Fruit fly (Drosophila melanogaster) whole organism, prepupa: ENCODE data around the gene CG14434.

ENCODE experiments used
- CG10669 ChIP-seq: fragments of 200-800 bp; sonication (Bioruptor generic); optimal IDR thresholded peaks from 3 replicates; lab custom pipeline; 2018; ENCODE audit warnings: missing biosample characterization, mild to moderate bottlenecking, missing genetic modification characterization, moderate library complexity
- CG11294 ChIP-seq: fragments of 200-800 bp; sonication (Bioruptor generic); IDR thresholded peaks from 2 replicates; pipeline ENCODE4 v1.3.6; 2022; ENCODE audit warnings: missing biosample characterization, missing genetic modification characterization
- CG11762 ChIP-seq: fragments of 200-800 bp; sonication (Bioruptor generic); optimal IDR thresholded peaks from 3 replicates; lab custom pipeline; 2016; ENCODE audit warnings: missing biosample characterization, missing genetic modification characterization; ENCODE audit not compliant: insufficient read depth
- CG15336 ChIP-seq: fragments of 200-800 bp; sonication (Bioruptor generic); IDR thresholded peaks from 2 replicates; pipeline ENCODE4 v1.3.6; 2022; ENCODE audit warnings: missing biosample characterization, missing genetic modification characterization
- CG1621 ChIP-seq: fragments of 200-800 bp; sonication (Bioruptor generic); optimal IDR thresholded peaks from 3 replicates; lab custom pipeline; 2018; ENCODE audit warnings: missing biosample characterization, mild to moderate bottlenecking, missing genetic modification characterization
- CG31627 ChIP-seq: fragments of 200-800 bp; sonication (Bioruptor generic); optimal IDR thresholded peaks from 3 replicates; lab custom pipeline; 2016; ENCODE audit warnings: missing biosample characterization, missing genetic modification characterization
- CG32006 ChIP-seq: fragments of 200-800 bp; sonication (Bioruptor generic); optimal IDR thresholded peaks from 3 replicates; lab custom pipeline; 2017; ENCODE audit warnings: missing biosample characterization, mild to moderate bottlenecking, missing genetic modification characterization
- CG3919 ChIP-seq: fragments of 200-800 bp; sonication (Bioruptor generic); optimal IDR thresholded peaks from 3 replicates; lab custom pipeline; 2016; ENCODE audit warnings: missing biosample characterization, missing genetic modification characterization
- CG6163 ChIP-seq: fragments of 200-800 bp; sonication (Bioruptor generic); IDR thresholded peaks from 3 replicates; pipeline ENCODE4 v1.3.6; 2022; ENCODE audit warnings: missing biosample characterization, missing genetic modification characterization
- CG6276 ChIP-seq: fragments of 200-800 bp; sonication (Bioruptor generic); optimal IDR thresholded peaks from 2 replicates; lab custom pipeline; 2017; ENCODE audit warnings: missing biosample characterization, mild to moderate bottlenecking, missing genetic modification characterization
- CG6808 ChIP-seq: fragments of 200-800 bp; sonication (Bioruptor generic); optimal IDR thresholded peaks from 3 replicates; lab custom pipeline; 2017; ENCODE audit warnings: missing biosample characterization, missing genetic modification characterization, mild to moderate bottlenecking, moderate library complexity, missing genetic modification reagents
- CG6854 ChIP-seq: fragments of 200-800 bp; sonication (Bioruptor generic); optimal IDR thresholded peaks from 2 replicates; lab custom pipeline; 2017; ENCODE audit warnings: missing biosample characterization, mild to moderate bottlenecking, missing genetic modification characterization
- CG7368 ChIP-seq: fragments of 200-800 bp; sonication (Bioruptor generic); optimal IDR thresholded peaks from 3 replicates; lab custom pipeline; 2016; ENCODE audit warnings: missing biosample characterization, missing genetic modification characterization
- CG8119 ChIP-seq: fragments of 200-800 bp; sonication (Bioruptor generic); IDR thresholded peaks from 3 replicates; pipeline ENCODE4 v1.3.6; 2022; ENCODE audit warnings: missing biosample characterization, missing genetic modification characterization
- CG8319 ChIP-seq: fragments of 200-800 bp; sonication (Bioruptor generic); optimal IDR thresholded peaks from 3 replicates; lab custom pipeline; 2016; ENCODE audit warnings: missing biosample characterization, missing genetic modification characterization
- CG8632 ChIP-seq: fragments of 200-800 bp; sonication (Bioruptor generic); optimal IDR thresholded peaks from 3 replicates; lab custom pipeline; 2016; ENCODE audit warnings: missing biosample characterization, missing genetic modification characterization
- CG9139 ChIP-seq: fragments of 200-800 bp; sonication (Bioruptor generic); optimal IDR thresholded peaks from 3 replicates; lab custom pipeline; 2017; ENCODE audit warnings: missing biosample characterization, mild to moderate bottlenecking, missing genetic modification characterization
- Eip75B ChIP-seq: fragments of 200-800 bp; sonication (Bioruptor generic); optimal IDR thresholded peaks from 3 replicates; lab custom pipeline; 2016; ENCODE audit warnings: missing biosample characterization, missing genetic modification characterization
- Eip78C ChIP-seq: fragments of 200-800 bp; sonication (Bioruptor generic); peaks from one replicate; lab custom pipeline; 2016; ENCODE audit warnings: missing biosample characterization, missing genetic modification characterization
- Eip93F ChIP-seq: fragments of 200-800 bp; sonication (Bioruptor generic); optimal IDR thresholded peaks from 2 replicates; lab custom pipeline; 2016; ENCODE audit warnings: missing biosample characterization, mild to moderate bottlenecking, missing genetic modification characterization
- Ets96B ChIP-seq: fragments of 200-800 bp; optimal IDR thresholded peaks from 2 replicates; lab custom pipeline; 2019; ENCODE audit warnings: missing biosample characterization, mild to moderate bottlenecking, missing genetic modification characterization, moderate library complexity
- Gug ChIP-seq: fragments of 200-800 bp; sonication (Bioruptor generic); IDR thresholded peaks from 2 replicates; pipeline ENCODE4 v1.3.6; 2022; ENCODE audit warnings: missing biosample characterization, missing genetic modification characterization
- Hr38 ChIP-seq: sonication (Bioruptor generic); optimal IDR thresholded peaks from 2 replicates; lab custom pipeline; 2016; ENCODE audit warnings: missing biosample characterization, missing genetic modification characterization
- Hr39 ChIP-seq: fragments of 200-800 bp; sonication (Bioruptor generic); optimal IDR thresholded peaks from 2 replicates; lab custom pipeline; 2016; ENCODE audit warnings: missing biosample characterization, missing genetic modification characterization
- Hr4 ChIP-seq: fragments of 200-800 bp; sonication (Bioruptor generic); optimal IDR thresholded peaks from 3 replicates; lab custom pipeline; 2016; ENCODE audit warnings: missing biosample characterization, missing genetic modification characterization
- Lpt ChIP-seq: fragments of 200-800 bp; sonication (Bioruptor generic); optimal IDR thresholded peaks from 3 replicates; lab custom pipeline; 2016; ENCODE audit warnings: missing biosample characterization, missing genetic modification characterization
- Met ChIP-seq: fragments of 200-800 bp; sonication (Bioruptor generic); optimal IDR thresholded peaks from 3 replicates; lab custom pipeline; 2016; ENCODE audit warnings: missing biosample characterization, missing genetic modification characterization
- Sox102F ChIP-seq: fragments of 200-800 bp; sonication (Bioruptor generic); optimal IDR thresholded peaks from 2 replicates; lab custom pipeline; 2016; ENCODE audit warnings: missing biosample characterization, mild to moderate bottlenecking, missing genetic modification characterization
- Sox14 ChIP-seq: fragments of 200-800 bp; sonication (Bioruptor generic); optimal IDR thresholded peaks from 3 replicates; lab custom pipeline; 2016; ENCODE audit warnings: missing biosample characterization, missing genetic modification characterization
- Sox15 ChIP-seq: fragments of 200-800 bp; sonication (Bioruptor generic); optimal IDR thresholded peaks from 3 replicates; lab custom pipeline; 2016; ENCODE audit warnings: missing biosample characterization, missing genetic modification characterization
- acj6 ChIP-seq: fragments of 200-800 bp; sonication (Bioruptor generic); optimal IDR thresholded peaks from 3 replicates; lab custom pipeline; 2016; ENCODE audit warnings: missing biosample characterization, missing genetic modification characterization
- cyc ChIP-seq: fragments of 200-800 bp; sonication (Bioruptor generic); optimal IDR thresholded peaks from 3 replicates; lab custom pipeline; 2016; ENCODE audit warnings: missing biosample characterization, missing genetic modification characterization
- dac ChIP-seq: fragments of 200-800 bp; sonication (Bioruptor generic); optimal IDR thresholded peaks from 2 replicates; lab custom pipeline; 2017; ENCODE audit warnings: missing biosample characterization, mild to moderate bottlenecking, missing genetic modification characterization
- eg ChIP-seq: fragments of 200-800 bp; sonication (Bioruptor generic); IDR thresholded peaks from 3 replicates; pipeline ENCODE4 v1.3.6; 2022; ENCODE audit warnings: missing biosample characterization, missing genetic modification characterization
- fd59A ChIP-seq: fragments of 200-800 bp; sonication (Bioruptor generic); optimal IDR thresholded peaks from 2 replicates; lab custom pipeline; 2017; ENCODE audit warnings: missing biosample characterization, mild to moderate bottlenecking, missing genetic modification characterization, missing genetic modification reagents
- lz ChIP-seq: fragments of 200-800 bp; sonication (Bioruptor generic); optimal IDR thresholded peaks from 3 replicates; lab custom pipeline; 2016; ENCODE audit warnings: missing biosample characterization, missing genetic modification characterization
- net ChIP-seq: fragments of 200-800 bp; sonication (Bioruptor generic); optimal IDR thresholded peaks from 3 replicates; lab custom pipeline; 2016; ENCODE audit warnings: missing biosample characterization, missing genetic modification characterization
- spab ChIP-seq: fragments of 200-800 bp; sonication (Bioruptor generic); optimal IDR thresholded peaks from 2 replicates; lab custom pipeline; 2017; ENCODE audit warnings: missing biosample characterization, mild to moderate bottlenecking, missing genetic modification characterization, missing genetic modification reagents
- svp ChIP-seq: fragments of 200-800 bp; sonication (Bioruptor generic); peaks from one replicate; lab custom pipeline; 2016; ENCODE audit warnings: missing biosample characterization, missing genetic modification characterization
- vri ChIP-seq: fragments of 200-800 bp; sonication (Bioruptor generic); optimal IDR thresholded peaks from 3 replicates; lab custom pipeline; 2016; ENCODE audit warnings: missing biosample characterization, mild to moderate bottlenecking, missing genetic modification characterization

Gene CG14434

DNA sequence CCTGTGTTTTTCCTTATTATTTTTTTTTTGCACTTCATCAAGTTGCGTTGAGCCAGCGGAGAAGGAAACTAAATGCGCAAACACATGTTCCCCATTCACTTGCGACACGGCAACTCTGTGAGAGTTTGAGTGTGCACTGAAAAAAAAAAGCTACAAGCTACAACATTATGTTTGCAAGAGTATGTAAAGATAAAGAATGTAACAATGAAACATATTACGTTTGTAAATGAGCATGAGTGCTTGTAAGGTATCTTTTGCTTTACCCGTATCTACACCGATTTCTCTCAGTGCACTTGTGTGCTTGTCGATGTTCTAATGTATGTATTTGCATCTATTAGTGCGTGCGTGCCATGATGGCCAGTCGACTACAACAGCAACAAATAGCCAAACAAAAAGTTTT lies 45.3 kb upstream of the CG14434 start (continued):
- TF ChIP-seq CG10669 (GFP tag; lab: Kevin White, UChicago) (no peak), Ets96B (tag; lab: Kevin White, UChicago) (no peak), CG8632 (GFP tag; lab: Kevin White, UChicago) (no peak), CG1621 (no peak), CG9139 (GFP tag; lab: Kevin White, UChicago) (no peak), Gug (GFP tag; lab: Robert Waterston, UW) (peak; percentile 39; the same call in 1 of the 2 replicates), CG11762 (GFP tag; lab: Kevin White, UChicago) (no peak), Met (GFP tag; lab: Kevin White, UChicago) (no peak), CG11294 (peak; percentile 35; the same call in 1 of the 2 replicates), fd59A (GFP tag; lab: Kevin White, UChicago) (no peak), lz (GFP tag; lab: Kevin White, UChicago) (no peak), Eip75B (GFP tag; lab: Kevin White, UChicago) (no peak), net (GFP tag; lab: Kevin White, UChicago) (no peak), acj6 (GFP tag; lab: Kevin White, UChicago) (no peak), cyc (GFP tag; lab: Kevin White, UChicago) (no peak), Lpt (GFP tag; lab: Kevin White, UChicago) (peak; percentile 8), CG8319 (GFP tag; lab: Kevin White, UChicago) (no peak)

dm6 chrX:6909135-6909534 lies 42.1 kb upstream of the CG14434 start:
- TF ChIP-seq vri (no peak), CG7368 (GFP tag; lab: Kevin White, UChicago) (no peak), Sox102F (GFP tag; lab: Kevin White, UChicago) (no peak), spab (GFP tag; lab: Kevin White, UChicago) (no peak), svp (GFP tag; lab: Kevin White, UChicago) (no peak), CG6854 (GFP tag; lab: Kevin White, UChicago) (no peak), Hr4 (GFP tag; lab: Kevin White, UChicago) (peak; percentile 19), CG32006 (GFP tag; lab: Kevin White, UChicago) (peak; percentile 12), Eip93F (GFP tag; lab: Kevin White, UChicago) (no peak), CG8119 (GFP tag; lab: Robert Waterston, UW) (peak; percentile 81), eg (GFP tag; lab: Robert Waterston, UW) (peak; percentile 77), CG6808 (GFP tag; lab: Kevin White, UChicago) (no peak), Eip78C (peak; percentile 17), Lpt (GFP tag; lab: Kevin White, UChicago) (peak; percentile 39), Sox15 (GFP tag; lab: Kevin White, UChicago) (no peak), CG15336 (GFP tag; lab: Robert Waterston, UW) (peak; percentile 62), Hr39 (no peak), CG6276 (GFP tag; lab: Kevin White, UChicago) (peak; percentile 57), CG6163 (peak; percentile 42; the same call in 1 of the 3 replicates)
- TF ChIP-seq, all 60 proteins: peak for 9

DNA sequence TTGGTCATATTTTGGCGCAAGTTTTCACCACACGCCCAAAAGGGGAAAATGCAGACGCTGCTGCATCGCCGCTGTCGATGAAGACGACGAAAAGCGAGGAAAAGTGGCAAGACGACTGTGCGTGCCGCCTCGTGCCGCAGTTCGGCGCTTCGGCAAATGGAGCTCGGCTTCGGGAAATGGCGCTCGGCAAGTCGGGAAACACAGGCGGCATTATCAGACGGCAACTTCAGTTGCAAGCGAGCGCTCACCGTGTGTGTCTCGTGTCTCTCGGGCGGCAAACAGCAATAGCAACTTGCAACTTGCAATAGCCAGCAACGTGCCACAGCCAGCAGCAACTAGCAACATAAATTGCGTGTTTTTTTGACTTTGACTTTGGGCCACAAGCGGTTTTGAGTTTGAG lies 41.1 kb upstream of the CG14434 start, which contains the start of gene CG14431:
Gene CG14431 (plus strand): TSS at position 200 of the 400 bp plus-strand sequence.
- TF ChIP-seq Hr38 = no peak
- 0 out of 3 replicates have a peak, but pooled peaks have one; percentile 40 for TF ChIP-seq CG8119 (GFP tag; lab: Robert Waterston, UW)
- TF ChIP-seq net (GFP tag; lab: Kevin White, UChicago) = peak; percentile 6
- TF ChIP-seq CG6276 (GFP tag; lab: Kevin White, UChicago) = peak; percentile 48
- no peak for TF ChIP-seq Sox14 (GFP tag; lab: Kevin White, UChicago)
- TF ChIP-seq Lpt (GFP tag; lab: Kevin White, UChicago) = peak; percentile 9
- no peak for TF ChIP-seq CG31627 (GFP tag; lab: Kevin White, UChicago)
- TF ChIP-seq dac (GFP tag; lab: Kevin White, UChicago) = peak; percentile 22
- peak; percentile 38; the same call in 1 of the 2 replicates for TF ChIP-seq CG15336 (GFP tag; lab: Robert Waterston, UW)
- peak; percentile 46; the same call in 1 of the 3 replicates for TF ChIP-seq CG6163
- peak; percentile 59; the same call in 1 of the 3 replicates for TF ChIP-seq eg (GFP tag; lab: Robert Waterston, UW)
- TF ChIP-seq CG3919 (GFP tag; lab: Kevin White, UChicago) = peak; percentile 33
